Fruit fly (Drosophila melanogaster) whole organism, pupa: ENCODE measurements around the gene CkIIalpha-i3.
A peak's percentile ranks its signal among the peaks of the same experiment; 100 is the strongest.

Experiments used
- CG10348 ChIP-seq: fragments of 200-800 bp; sonication (Bioruptor generic); IDR thresholded peaks from 2 replicates; pipeline ENCODE4 v1.3.6; 2022; ENCODE audit warnings: missing biosample characterization, missing genetic modification characterization
- CG12605 ChIP-seq: fragments of 200-800 bp; sonication (Bioruptor generic); IDR thresholded peaks from 2 replicates; pipeline ENCODE4 v1.3.6; 2022; ENCODE audit warnings: missing biosample characterization, missing genetic modification characterization
- CG13204 ChIP-seq: fragments of 200-800 bp; sonication (Bioruptor generic); optimal IDR thresholded peaks from 2 replicates; lab custom pipeline; 2018; ENCODE audit warnings: missing biosample characterization, mild to moderate bottlenecking, missing genetic modification characterization, moderate library complexity
- CG14655 ChIP-seq: fragments of 200-800 bp; sonication (Bioruptor generic); optimal IDR thresholded peaks from 3 replicates; lab custom pipeline; 2017; ENCODE audit warnings: mild to moderate bottlenecking, missing biosample characterization, missing genetic modification reagents, missing genetic modification characterization
- CG15710 ChIP-seq: fragments of 200-800 bp; sonication (Bioruptor generic); optimal IDR thresholded peaks from 2 replicates; lab custom pipeline; 2018; ENCODE audit warnings: missing biosample characterization, mild to moderate bottlenecking, missing genetic modification characterization, moderate library complexity
- CG17806 ChIP-seq: fragments of 200-800 bp; sonication (Bioruptor generic); optimal IDR thresholded peaks from 2 replicates; lab custom pipeline; 2018; ENCODE audit warnings: missing biosample characterization, mild to moderate bottlenecking, missing genetic modification characterization, moderate library complexity
- CG32121 ChIP-seq: fragments of 200-800 bp; sonication (Bioruptor generic); IDR thresholded peaks from 2 replicates; pipeline ENCODE4 v1.3.6; 2022; ENCODE audit warnings: missing biosample characterization, missing genetic modification characterization
- CG34367 ChIP-seq: fragments of 200-800 bp; sonication (Bioruptor generic); optimal IDR thresholded peaks from 2 replicates; lab custom pipeline; 2018; ENCODE audit warnings: missing biosample characterization, mild to moderate bottlenecking, missing genetic modification characterization
- CG4496 ChIP-seq: fragments of 200-800 bp; sonication (Bioruptor generic); IDR thresholded peaks from 3 replicates; pipeline ENCODE4 v1.3.6; 2022; ENCODE audit warnings: missing biosample characterization, missing genetic modification characterization
- CG8159 ChIP-seq: fragments of 200-800 bp; sonication (Bioruptor generic); optimal IDR thresholded peaks from 3 replicates; lab custom pipeline; 2018; ENCODE audit warnings: missing biosample characterization, mild to moderate bottlenecking, missing genetic modification characterization, moderate library complexity
- CG8301 ChIP-seq: fragments of 200-800 bp; sonication (Bioruptor generic); optimal IDR thresholded peaks from 2 replicates; lab custom pipeline; 2018; ENCODE audit warnings: missing biosample characterization, mild to moderate bottlenecking, missing genetic modification characterization
- CG9948 ChIP-seq: fragments of 200-800 bp; sonication (Bioruptor generic); optimal IDR thresholded peaks from 2 replicates; lab custom pipeline; 2018; ENCODE audit warnings: missing biosample characterization, mild to moderate bottlenecking, missing genetic modification characterization, moderate library complexity
- D1 ChIP-seq: fragments of 200-800 bp; sonication (Bioruptor generic); optimal IDR thresholded peaks from 2 replicates; lab custom pipeline; 2018; ENCODE audit warnings: missing biosample characterization, mild to moderate bottlenecking, missing genetic modification characterization, moderate library complexity
- EcR ChIP-seq: fragments of 200-800 bp; sonication (Bioruptor generic); optimal IDR thresholded peaks from 3 replicates; lab custom pipeline; 2019; ENCODE audit warnings: missing biosample characterization, missing genetic modification characterization, mild to moderate bottlenecking, moderate library complexity, missing genetic modification reagents
- Ets98B ChIP-seq: fragments of 200-800 bp; sonication (Bioruptor generic); IDR thresholded peaks from 2 replicates; pipeline ENCODE4 v1.3.6; 2022; ENCODE audit warnings: missing biosample characterization, missing genetic modification characterization
- Pif1A ChIP-seq: fragments of 200-800 bp; sonication (Bioruptor generic); optimal IDR thresholded peaks from 3 replicates; lab custom pipeline; 2016; ENCODE audit warnings: missing biosample characterization, missing genetic modification characterization
- Pif1B ChIP-seq: fragments of 200-800 bp; sonication (Bioruptor generic); optimal IDR thresholded peaks from 3 replicates; lab custom pipeline; 2016; ENCODE audit warnings: missing biosample characterization, missing genetic modification characterization
- Snoo ChIP-seq: fragments of 200-800 bp; sonication (Bioruptor generic); optimal IDR thresholded peaks from 3 replicates; lab custom pipeline; 2017; ENCODE audit warnings: missing biosample characterization, mild to moderate bottlenecking, missing genetic modification characterization, inconsistent platforms
- fd96Ca ChIP-seq: fragments of 200-800 bp; sonication (Bioruptor generic); IDR thresholded peaks from 3 replicates; pipeline ENCODE4 v1.3.6; 2022; ENCODE audit warnings: missing biosample characterization, missing genetic modification characterization
- gl ChIP-seq: fragments of 200-800 bp; sonication (Bioruptor generic); optimal IDR thresholded peaks from 2 replicates; lab custom pipeline; 2018; ENCODE audit warnings: missing biosample characterization, mild to moderate bottlenecking, missing genetic modification characterization
- rn ChIP-seq: fragments of 200-800 bp; sonication (Bioruptor generic); IDR thresholded peaks from 2 replicates; pipeline ENCODE4 v1.3.6; 2022; ENCODE audit warnings: missing biosample characterization, missing genetic modification characterization

The CkIIalpha-i3 gene

dm6 chr3L:710345-710822 is at the start of gene CkIIalpha-i3:
TSS of gene CkIIalpha-i3 (minus strand) at chr3L:710607.
- no peak for TF ChIP-seq CG14655 (GFP tag; lab: Kevin White, UChicago)
- no peak for TF ChIP-seq Pif1A (GFP tag; lab: Kevin White, UChicago)
- TF ChIP-seq Snoo (tag; lab: Kevin White, UChicago) = no peak
- no peak for TF ChIP-seq CG10348 (GFP tag; lab: Robert Waterston, UW)
- no peak for TF ChIP-seq fd96Ca (GFP tag; lab: Robert Waterston, UW)
- no peak for TF ChIP-seq gl (tag; lab: Kevin White, UChicago)
- no peak for TF ChIP-seq CG8301 (tag; lab: Kevin White, UChicago)
- no peak for TF ChIP-seq CG4496 (GFP tag; lab: Robert Waterston, UW)
- TF ChIP-seq EcR (GFP tag; lab: Kevin White, UChicago) = no peak
- no peak for TF ChIP-seq CG32121 (GFP tag; lab: Robert Waterston, UW)
- TF ChIP-seq Ets98B (GFP tag; lab: Robert Waterston, UW) = no peak
- no peak for TF ChIP-seq CG17806 (tag; lab: Kevin White, UChicago)
- TF ChIP-seq CG9948 (tag; lab: Kevin White, UChicago) = no peak
- no peak for TF ChIP-seq CG8159
- TF ChIP-seq Pif1B (GFP tag; lab: Kevin White, UChicago) = no peak
- no peak for TF ChIP-seq D1 (tag; lab: Kevin White, UChicago)
- no peak for TF ChIP-seq CG13204 (GFP tag; lab: Kevin White, UChicago)

- peak; percentile 62 for TF ChIP-seq CG15710
- TF ChIP-seq CG32121 (GFP tag; lab: Robert Waterston, UW) = no peak
- TF ChIP-seq Ets98B (GFP tag; lab: Robert Waterston, UW) = peak; percentile 38; the same call in 1 of the 2 replicates
- TF ChIP-seq EcR (GFP tag; lab: Kevin White, UChicago) = no peak
- peak; percentile 80 for TF ChIP-seq CG8159
- peak; percentile 80 for TF ChIP-seq CG9948 (tag; lab: Kevin White, UChicago)
- TF ChIP-seq gl (tag; lab: Kevin White, UChicago) = peak; percentile 73
- TF ChIP-seq D1 (tag; lab: Kevin White, UChicago) = peak; percentile 3
- TF ChIP-seq CG17806 (tag; lab: Kevin White, UChicago) = peak; percentile 84
- peak; percentile 78 for TF ChIP-seq CG4496 (GFP tag; lab: Robert Waterston, UW)
- peak; percentile 76 for TF ChIP-seq Pif1A (GFP tag; lab: Kevin White, UChicago)
- TF ChIP-seq CG34367 = peak; percentile 62
- TF ChIP-seq Pif1B (GFP tag; lab: Kevin White, UChicago) = peak; percentile 74
- peak; percentile 60 for TF ChIP-seq rn (GFP tag; lab: Robert Waterston, UW)
- peak; percentile 71 for TF ChIP-seq CG8301 (tag; lab: Kevin White, UChicago)
- TF ChIP-seq CG14655 (GFP tag; lab: Kevin White, UChicago) = peak; percentile 82
- no peak for TF ChIP-seq CG13204 (GFP tag; lab: Kevin White, UChicago)
- TF ChIP-seq CG12605 (GFP tag; lab: Robert Waterston, UW) = 0 out of 2 replicates have a peak, but pooled peaks have one; percentile 35
- no peak for TF ChIP-seq CG10348 (GFP tag; lab: Robert Waterston, UW)
- TF ChIP-seq fd96Ca (GFP tag; lab: Robert Waterston, UW) = peak; percentile 70
- peak; percentile 93 for TF ChIP-seq Snoo (tag; lab: Kevin White, UChicago)
These were observed 49.8 kb upstream of the CkIIalpha-i3 start for dm6 chr3L:760201-760600.

dm6 chr3L:758516-758915 is 48.1 kb upstream of the CkIIalpha-i3 start:
- peak; percentile 3 for TF ChIP-seq CG17806 (tag; lab: Kevin White, UChicago)
- no peak for TF ChIP-seq Pif1B (GFP tag; lab: Kevin White, UChicago)
- TF ChIP-seq CG8301 (tag; lab: Kevin White, UChicago) = no peak
- TF ChIP-seq CG32121 (GFP tag; lab: Robert Waterston, UW) = no peak
- no peak for TF ChIP-seq CG14655 (GFP tag; lab: Kevin White, UChicago)
- TF ChIP-seq CG15710 = no peak
- TF ChIP-seq CG9948 (tag; lab: Kevin White, UChicago) = no peak
- no peak for TF ChIP-seq CG13204 (GFP tag; lab: Kevin White, UChicago)
- TF ChIP-seq CG8159 = no peak
- TF ChIP-seq gl (tag; lab: Kevin White, UChicago) = no peak
- TF ChIP-seq Pif1A (GFP tag; lab: Kevin White, UChicago) = no peak
- no peak for TF ChIP-seq CG10348 (GFP tag; lab: Robert Waterston, UW)
- no peak for TF ChIP-seq EcR (GFP tag; lab: Kevin White, UChicago)
- TF ChIP-seq Ets98B (GFP tag; lab: Robert Waterston, UW) = no peak
- no peak for TF ChIP-seq CG12605 (GFP tag; lab: Robert Waterston, UW)
- peak; percentile 44 for TF ChIP-seq Snoo (tag; lab: Kevin White, UChicago)
- TF ChIP-seq CG4496 (GFP tag; lab: Robert Waterston, UW) = 0 out of 3 replicates have a peak, but pooled peaks have one; percentile 7
- TF ChIP-seq rn (GFP tag; lab: Robert Waterston, UW) = no peak
- no peak for TF ChIP-seq D1 (tag; lab: Kevin White, UChicago)
- no peak for TF ChIP-seq fd96Ca (GFP tag; lab: Robert Waterston, UW)
- no peak for TF ChIP-seq CG34367

- peak; percentile 18 for TF ChIP-seq CG17806 (tag; lab: Kevin White, UChicago)
- peak; percentile 14 for TF ChIP-seq Pif1A (GFP tag; lab: Kevin White, UChicago)
- TF ChIP-seq CG4496 (GFP tag; lab: Robert Waterston, UW) = peak; percentile 75; the same call in 2 of the 3 replicates
- no peak for TF ChIP-seq gl (tag; lab: Kevin White, UChicago)
- no peak for TF ChIP-seq Snoo (tag; lab: Kevin White, UChicago)
- TF ChIP-seq CG9948 (tag; lab: Kevin White, UChicago) = no peak
- TF ChIP-seq CG34367 = no peak
- TF ChIP-seq CG14655 (GFP tag; lab: Kevin White, UChicago) = peak; percentile 57
- TF ChIP-seq Ets98B (GFP tag; lab: Robert Waterston, UW) = peak; percentile 80
- no peak for TF ChIP-seq D1 (tag; lab: Kevin White, UChicago)
- TF ChIP-seq Pif1B (GFP tag; lab: Kevin White, UChicago) = peak; percentile 14
- TF ChIP-seq CG12605 (GFP tag; lab: Robert Waterston, UW) = peak; percentile 51; the same call in 1 of the 2 replicates
- peak; percentile 71 for TF ChIP-seq CG8301 (tag; lab: Kevin White, UChicago)
- peak; percentile 1 for TF ChIP-seq CG8159
- TF ChIP-seq EcR (GFP tag; lab: Kevin White, UChicago) = no peak
- TF ChIP-seq fd96Ca (GFP tag; lab: Robert Waterston, UW) = peak; percentile 78
- TF ChIP-seq rn (GFP tag; lab: Robert Waterston, UW) = 0 out of 2 replicates have a peak, but pooled peaks have one; percentile 8
- no peak for TF ChIP-seq CG10348 (GFP tag; lab: Robert Waterston, UW)
- TF ChIP-seq CG15710 = no peak
- no peak for TF ChIP-seq CG13204 (GFP tag; lab: Kevin White, UChicago)
- TF ChIP-seq CG32121 (GFP tag; lab: Robert Waterston, UW) = peak; percentile 66
These were observed 46.0 kb upstream of the CkIIalpha-i3 start for dm6 chr3L:756372-756771.
